Worm (Caenorhabditis elegans) whole organism, late embryonic: Measurements from ENCODE around the gene pdi-2.
A peak's percentile ranks its signal among the peaks of the same experiment; 100 is the strongest.

Source experiments
- C08G9.2 ChIP-seq: sonication (generic microtip); optimal IDR thresholded peaks from 2 replicates; lab custom pipeline; 2016; ENCODE audit warnings: mild to moderate bottlenecking, missing genetic modification characterization, moderate library complexity, missing compliant biosample characterization
- K09A11.1 ChIP-seq: sonication (generic microtip); optimal IDR thresholded peaks from 2 replicates; lab custom pipeline; 2017; ENCODE audit warnings: antibody characterized with exemption, mild to moderate bottlenecking, missing genetic modification characterization, missing compliant biosample characterization; ENCODE audit not compliant: insufficient read depth
- ceh-14 ChIP-seq: sonication (generic microtip); optimal IDR thresholded peaks from 2 replicates; lab custom pipeline; 2016; ENCODE audit warnings: missing genotype, missing genetic modification characterization, missing compliant biosample characterization
- ceh-18 ChIP-seq: sonication (generic microtip); optimal IDR thresholded peaks from 2 replicates; lab custom pipeline; 2016; ENCODE audit warnings: missing genetic modification characterization, missing compliant biosample characterization
- ceh-19 ChIP-seq: fragments of 200-800 bp; sonication (Bioruptor generic); optimal IDR thresholded peaks from 2 replicates; lab custom pipeline; 2018; ENCODE audit warnings: mild to moderate bottlenecking, missing genetic modification characterization, missing compliant biosample characterization
- ceh-22 ChIP-seq: sonication (generic microtip); optimal IDR thresholded peaks from 2 replicates; lab custom pipeline; 2017; ENCODE audit warnings: missing biosample characterization, missing genetic modification characterization
- ceh-24 ChIP-seq: sonication (generic microtip); optimal IDR thresholded peaks from 2 replicates; lab custom pipeline; 2016; ENCODE audit warnings: mild to moderate bottlenecking, missing genetic modification characterization, missing compliant biosample characterization
- ceh-30 ChIP-seq: fragments of 150-350 bp; optimal IDR thresholded peaks from 2 replicates; lab custom pipeline; 2014; ENCODE audit warnings: missing biosample characterization, missing genetic modification characterization
- ceh-48 ChIP-seq: sonication (generic microtip); optimal IDR thresholded peaks from 2 replicates; lab custom pipeline; 2016; ENCODE audit warnings: missing genetic modification characterization, inconsistent platforms, missing compliant biosample characterization
- ceh-9 ChIP-seq: sonication (generic microtip); optimal IDR thresholded peaks from 2 replicates; lab custom pipeline; 2016; ENCODE audit warnings: mild to moderate bottlenecking, missing genetic modification characterization, inconsistent platforms, missing compliant biosample characterization
- dve-1 ChIP-seq: sonication (generic microtip); optimal IDR thresholded peaks from 2 replicates; lab custom pipeline; 2017; ENCODE audit warnings: antibody characterized with exemption, mild to moderate bottlenecking, missing genetic modification characterization, missing compliant biosample characterization
- ets-4 ChIP-seq: sonication (generic microtip); optimal IDR thresholded peaks from 2 replicates; lab custom pipeline; 2016; ENCODE audit warnings: missing genetic modification characterization, missing compliant biosample characterization
- fax-1 ChIP-seq: sonication (generic microtip); optimal IDR thresholded peaks from 2 replicates; lab custom pipeline; 2016; ENCODE audit warnings: missing genotype, missing genetic modification characterization, missing compliant biosample characterization
- fkh-10 ChIP-seq: fragments of 150-350 bp; optimal IDR thresholded peaks from 2 replicates; lab custom pipeline; 2014; ENCODE audit warnings: missing biosample characterization, missing genetic modification reagents, missing genetic modification characterization
- gmeb-2 ChIP-seq: sonication (generic microtip); optimal IDR thresholded peaks from 2 replicates; lab custom pipeline; 2016; ENCODE audit warnings: missing genetic modification characterization, inconsistent platforms, missing compliant biosample characterization
- hlh-13 ChIP-seq: fragments of 200-800 bp; sonication (Bioruptor generic); optimal IDR thresholded peaks from 2 replicates; lab custom pipeline; 2018; ENCODE audit warnings: mild to moderate bottlenecking, missing genetic modification characterization, missing compliant biosample characterization
- hlh-15 ChIP-seq: sonication (generic microtip); optimal IDR thresholded peaks from 2 replicates; lab custom pipeline; 2016; ENCODE audit warnings: missing genetic modification characterization, missing compliant biosample characterization
- hlh-6 ChIP-seq: sonication (generic microtip); optimal IDR thresholded peaks from 2 replicates; lab custom pipeline; 2016; ENCODE audit warnings: missing genotype, missing genetic modification characterization, missing compliant biosample characterization
- hlh-8 ChIP-seq: sonication (generic microtip); optimal IDR thresholded peaks from 2 replicates; lab custom pipeline; 2016; ENCODE audit warnings: missing genotype, missing genetic modification characterization, missing compliant biosample characterization
- lin-11 ChIP-seq: fragments of 200-800 bp; sonication (Bioruptor generic); optimal IDR thresholded peaks from 2 replicates; lab custom pipeline; 2018; ENCODE audit warnings: mild to moderate bottlenecking, missing genetic modification characterization, missing compliant biosample characterization
- nfya-1 ChIP-seq: sonication (generic microtip); optimal IDR thresholded peaks from 2 replicates; lab custom pipeline; 2017; ENCODE audit warnings: missing genetic modification characterization, mild to moderate bottlenecking, missing compliant biosample characterization, antibody characterized with exemption, moderate library complexity
- nhr-11 ChIP-seq: fragments of 150-350 bp; optimal IDR thresholded peaks from 2 replicates; lab custom pipeline; 2014; ENCODE audit warnings: missing biosample characterization, missing genetic modification characterization
- pag-3 ChIP-seq: sonication (generic microtip); optimal IDR thresholded peaks from 2 replicates; lab custom pipeline; 2016; ENCODE audit warnings: missing compliant biosample characterization, missing genetic modification characterization, borderline replicate concordance
- pax-1 ChIP-seq: fragments of 150-350 bp; optimal IDR thresholded peaks from 2 replicates; lab custom pipeline; 2014; ENCODE audit warnings: missing biosample characterization, missing genetic modification characterization
- pha-2 ChIP-seq: sonication (generic microtip); optimal IDR thresholded peaks from 2 replicates; lab custom pipeline; 2017; ENCODE audit warnings: mild to moderate bottlenecking, missing genetic modification characterization, missing compliant biosample characterization
- pha-4 ChIP-seq: fragments of 150-350 bp; optimal IDR thresholded peaks from 2 replicates; lab custom pipeline; 2018; ENCODE audit warnings: missing biosample characterization, missing genetic modification reagents, missing genetic modification characterization
- rnt-1 ChIP-seq: sonication (generic microtip); optimal IDR thresholded peaks from 2 replicates; lab custom pipeline; 2016; ENCODE audit warnings: missing genetic modification characterization, missing compliant biosample characterization
- sox-2 ChIP-seq: fragments of 200-800 bp; sonication (Bioruptor generic); IDR thresholded peaks from 2 replicates; pipeline ENCODE4 v1.3.6; 2022; ENCODE audit warnings: missing genetic modification reagents, missing genetic modification characterization, missing compliant biosample characterization
- sox-4 ChIP-seq: sonication (generic microtip); optimal IDR thresholded peaks from 2 replicates; lab custom pipeline; 2017; ENCODE audit warnings: mild to moderate bottlenecking, missing genetic modification characterization, inconsistent platforms, missing compliant biosample characterization
- syd-9 ChIP-seq: sonication (generic microtip); optimal IDR thresholded peaks from 2 replicates; lab custom pipeline; 2016; ENCODE audit warnings: mild to moderate bottlenecking, missing genetic modification characterization, moderate library complexity, missing compliant biosample characterization
- tbx-2 ChIP-seq: sonication (generic microtip); optimal IDR thresholded peaks from 2 replicates; lab custom pipeline; 2016; ENCODE audit warnings: missing genetic modification characterization, missing compliant biosample characterization
- ttx-3 ChIP-seq: sonication (generic microtip); optimal IDR thresholded peaks from 2 replicates; lab custom pipeline; 2016; ENCODE audit warnings: missing genetic modification reagents, missing genetic modification characterization, missing compliant biosample characterization
- unc-3 ChIP-seq, 2 experiments: fragments of 200-800 bp in 1 of 2; sonication (Bioruptor generic) in 1 of 2; sonication (generic microtip) in 1 of 2; conservative IDR thresholded peaks in 1 of 2; optimal IDR thresholded peaks in 1 of 2; 2 replicates each; pipeline versions ENCODE4 v1.3.6 to Lab custom; 2016 to 2022; ENCODE audit warnings: missing compliant biosample characterization in 2 of 2, missing genetic modification characterization in 2 of 2, missing genetic modification reagents in 1 of 2
- unc-55 ChIP-seq: sonication (generic microtip); optimal IDR thresholded peaks from 2 replicates; lab custom pipeline; 2017; ENCODE audit warnings: missing biosample characterization, missing genetic modification reagents, missing genetic modification characterization
- zip-5 ChIP-seq: sonication (generic microtip); optimal IDR thresholded peaks from 2 replicates; lab custom pipeline; 2016; ENCODE audit warnings: missing genetic modification characterization, missing compliant biosample characterization
- ztf-16 ChIP-seq: sonication (generic microtip); optimal IDR thresholded peaks from 2 replicates; lab custom pipeline; 2017; ENCODE audit warnings: missing genetic modification characterization, missing compliant biosample characterization

pdi-2 gene

DNA sequence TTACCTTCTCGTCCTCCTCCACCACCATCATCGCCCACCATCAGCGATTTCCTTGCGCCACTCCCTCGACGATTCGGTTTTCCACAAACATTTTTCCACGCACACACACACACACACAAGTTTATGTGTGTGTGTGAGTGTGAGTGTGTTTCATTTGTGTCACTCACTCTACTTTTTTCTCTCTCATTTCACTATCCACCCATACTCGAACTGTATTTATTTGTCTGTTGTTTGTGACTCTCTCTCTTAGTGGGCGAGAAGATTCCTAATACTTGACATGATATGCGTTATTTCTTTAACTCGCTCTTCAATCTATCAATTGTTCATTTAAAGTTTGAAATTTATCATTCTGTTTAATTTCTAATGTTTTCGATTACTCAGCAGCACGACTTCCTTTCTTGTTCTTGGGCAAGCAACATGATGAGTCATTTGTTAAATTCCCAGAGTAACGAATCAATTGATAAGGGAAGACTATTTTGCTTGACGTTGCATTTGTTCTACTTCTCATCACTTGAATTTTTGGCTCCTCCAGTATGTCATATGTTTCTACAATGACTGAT, 16.8 kb upstream of the pdi-2 start:
- TF ChIP-seq K09A11.1 (tag; lab: Kevin White, UChicago) (no peak), ceh-18 (peak; percentile 10)

DNA sequence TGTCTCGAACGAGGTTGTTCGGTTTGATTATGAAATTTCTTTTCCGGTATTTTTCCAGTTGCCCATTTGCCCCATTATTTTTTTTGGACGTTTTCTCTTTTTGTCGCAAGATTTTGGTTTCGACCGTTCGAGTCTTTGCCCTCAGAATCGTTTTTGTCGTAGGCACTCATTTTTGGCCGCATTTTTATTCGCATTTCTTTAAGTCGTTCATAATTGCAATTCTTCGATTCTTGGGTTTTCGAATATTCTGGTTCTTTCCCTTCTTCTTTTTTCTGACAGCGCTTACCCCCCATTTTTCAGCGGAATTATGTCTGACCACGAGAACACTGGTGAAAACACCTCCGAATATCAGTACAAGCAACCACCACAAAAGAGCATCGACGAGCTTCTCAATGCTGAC, 15.7 kb upstream of the pdi-2 start, which contains the start of gene rhi-1:
TSS of gene rhi-1 (plus strand) at position 301 of the 400 bp plus-strand sequence.
- TF ChIP-seq dve-1 (tag; lab: Kevin White, UChicago) = no peak
- TF ChIP-seq hlh-15 = no peak
- no peak for TF ChIP-seq nhr-11 (tag; lab: Kevin White, UChicago)
- TF ChIP-seq sox-4 (tag; lab: Kevin White, UChicago) = no peak
- TF ChIP-seq fkh-10 (GFP tag; lab: Kevin White, UChicago) = no peak
- no peak for TF ChIP-seq C08G9.2 (tag; lab: Kevin White, UChicago)
- no peak for TF ChIP-seq rnt-1 (tag; lab: Kevin White, UChicago)

DNA sequence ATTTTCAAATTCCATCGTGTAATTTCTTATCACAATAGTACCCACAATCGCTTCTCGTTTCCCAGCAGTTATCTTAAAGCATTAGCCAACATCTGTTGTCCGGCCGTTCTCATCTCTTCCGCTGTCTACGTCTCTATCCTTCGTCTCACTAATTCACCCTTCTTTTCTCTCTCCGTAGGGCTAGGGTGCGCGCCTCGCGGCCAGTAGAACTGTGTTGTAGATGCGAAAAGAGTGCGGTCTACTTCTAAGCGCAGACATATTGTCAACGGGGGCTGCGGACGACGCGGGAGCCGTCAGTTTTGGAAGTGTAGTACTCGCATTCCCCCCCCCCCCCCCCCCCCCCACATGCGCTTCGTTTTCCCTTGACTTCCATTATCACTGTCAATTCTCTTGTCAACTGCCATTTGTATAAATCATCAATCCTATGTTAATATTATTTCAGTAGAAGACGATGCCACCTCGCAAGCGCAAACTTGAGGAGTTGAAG, 10.3 kb upstream of the pdi-2 start, which contains the start of gene spr-3:
TSS of gene spr-3 (plus strand) at position 437 of the 487 bp plus-strand sequence.
- TF ChIP-seq ceh-48 (tag; lab: Kevin White, UChicago) = no peak
- peak; percentile 12 for TF ChIP-seq nfya-1 (tag; lab: Kevin White, UChicago)
- TF ChIP-seq, all 69 proteins: peak for 1

DNA sequence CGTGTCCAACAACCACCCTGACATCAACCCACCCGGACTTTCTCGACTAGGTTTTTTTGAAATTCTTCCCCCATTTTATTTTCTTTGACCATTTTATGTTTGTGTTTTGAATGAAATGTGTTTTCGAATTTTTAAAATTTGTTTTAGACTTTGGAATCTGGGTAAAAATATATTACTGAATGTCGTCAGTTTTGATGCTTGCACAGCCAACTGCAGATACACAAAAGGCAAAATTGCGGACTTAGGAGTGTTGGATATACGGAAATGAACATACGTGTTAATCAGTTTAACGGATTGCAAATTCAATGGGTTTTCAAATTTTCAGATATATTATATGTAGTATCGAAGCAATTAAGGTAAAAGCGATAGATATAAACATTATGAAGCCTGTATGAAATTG, 7.2 kb upstream of the pdi-2 start:
- TF ChIP-seq gmeb-2 (no peak), ceh-18 (no peak), ceh-19 (GFP tag; lab: Kevin White, UChicago) (no peak), unc-55 (GFP tag; lab: Kevin White, UChicago) (no peak), ceh-30 (no peak), C08G9.2 (tag; lab: Kevin White, UChicago) (no peak), hlh-15 (no peak), pha-4 (tag; lab: Kevin White, UChicago) (no peak), ztf-16 (tag; lab: Kevin White, UChicago) (no peak), ceh-48 (tag; lab: Kevin White, UChicago) (no peak), hlh-8 (no peak), ets-4 (tag; lab: Kevin White, UChicago) (no peak), fax-1 (no peak), syd-9 (no peak), nhr-11 (tag; lab: Kevin White, UChicago) (no peak), ceh-9 (tag; lab: Kevin White, UChicago) (no peak), ttx-3 (tag; lab: Kevin White, UChicago) (no peak), ceh-22 (tag; lab: Kevin White, UChicago) (no peak)
- TF ChIP-seq, all 69 proteins: peak for 0

DNA sequence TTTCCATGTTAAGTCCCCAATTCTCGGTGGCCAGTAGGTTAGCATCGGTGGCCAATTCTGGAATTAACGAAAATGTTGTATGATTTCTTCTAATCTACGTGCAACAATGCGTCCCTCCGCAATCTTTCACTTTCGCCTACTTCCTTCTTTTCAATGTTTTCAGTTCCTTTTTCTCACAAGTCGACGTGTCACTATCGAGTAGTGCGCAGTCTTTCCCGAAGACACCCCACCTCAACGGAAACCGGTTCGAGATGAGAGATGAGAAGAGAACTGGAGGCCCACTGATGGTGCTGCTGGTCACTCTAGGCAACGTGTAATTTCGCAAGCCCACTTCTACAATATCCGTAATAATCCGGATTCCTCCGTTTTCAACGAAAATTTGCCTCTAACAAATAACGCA, 4.0 kb upstream of the pdi-2 start:
- TF ChIP-seq ztf-16 (tag; lab: Kevin White, UChicago) = no peak
- TF ChIP-seq ttx-3 (tag; lab: Kevin White, UChicago) = no peak
- no peak for TF ChIP-seq hlh-13 (GFP tag; lab: Kevin White, UChicago)
- TF ChIP-seq fkh-10 (GFP tag; lab: Kevin White, UChicago) = no peak
- no peak for TF ChIP-seq tbx-2
- TF ChIP-seq hlh-6 = no peak
- no peak for TF ChIP-seq zip-5 (tag; lab: Kevin White, UChicago)
- no peak for TF ChIP-seq unc-3 (GFP tag; conservative IDR thresholded peaks at IDR 0.05; lab: Robert Waterston, UW)
- no peak for TF ChIP-seq unc-3 (tag; optimal IDR thresholded peaks at IDR 0.05; lab: Kevin White, UChicago)
- TF ChIP-seq nhr-11 (tag; lab: Kevin White, UChicago) = no peak
- no peak for TF ChIP-seq sox-2 (GFP tag; lab: Robert Waterston, UW)
- TF ChIP-seq pha-2 (tag; lab: Kevin White, UChicago) = no peak
- TF ChIP-seq ceh-14 = no peak
- TF ChIP-seq lin-11 (tag; lab: Kevin White, UChicago) = no peak
- no peak for TF ChIP-seq pag-3 (tag; lab: Kevin White, UChicago)
- no peak for TF ChIP-seq pha-4 (tag; lab: Kevin White, UChicago)
- no peak for TF ChIP-seq ceh-24 (tag; lab: Kevin White, UChicago)
- no peak for TF ChIP-seq pax-1 (tag; lab: Kevin White, UChicago)
